Fruit fly (Drosophila melanogaster) whole organism, prepupa: ENCODE results near the gene CG9497.
A peak's percentile ranks its signal among the peaks of the same experiment; 100 is the strongest.

ENCODE experiments used
- CG10669 ChIP-seq: fragments of 200-800 bp; sonication (Bioruptor generic); optimal IDR thresholded peaks from 3 replicates; lab custom pipeline; 2018; ENCODE audit warnings: missing biosample characterization, mild to moderate bottlenecking, missing genetic modification characterization, moderate library complexity
- CG11762 ChIP-seq: fragments of 200-800 bp; sonication (Bioruptor generic); optimal IDR thresholded peaks from 3 replicates; lab custom pipeline; 2016; ENCODE audit warnings: missing biosample characterization, missing genetic modification characterization; ENCODE audit not compliant: insufficient read depth
- CG11902 ChIP-seq: fragments of 200-800 bp; sonication (Bioruptor generic); optimal IDR thresholded peaks from 3 replicates; lab custom pipeline; 2016; ENCODE audit warnings: missing biosample characterization, missing genetic modification characterization
- CG15336 ChIP-seq: fragments of 200-800 bp; sonication (Bioruptor generic); IDR thresholded peaks from 2 replicates; pipeline ENCODE4 v1.3.6; 2022; ENCODE audit warnings: missing biosample characterization, missing genetic modification characterization
- CG1621 ChIP-seq: fragments of 200-800 bp; sonication (Bioruptor generic); optimal IDR thresholded peaks from 3 replicates; lab custom pipeline; 2018; ENCODE audit warnings: missing biosample characterization, mild to moderate bottlenecking, missing genetic modification characterization
- CG16779 ChIP-seq: fragments of 200-800 bp; sonication (Bioruptor generic); optimal IDR thresholded peaks from 3 replicates; lab custom pipeline; 2017; ENCODE audit warnings: missing biosample characterization, mild to moderate bottlenecking, missing genetic modification characterization
- CG31627 ChIP-seq: fragments of 200-800 bp; sonication (Bioruptor generic); optimal IDR thresholded peaks from 3 replicates; lab custom pipeline; 2016; ENCODE audit warnings: missing biosample characterization, missing genetic modification characterization
- CG3919 ChIP-seq: fragments of 200-800 bp; sonication (Bioruptor generic); optimal IDR thresholded peaks from 3 replicates; lab custom pipeline; 2016; ENCODE audit warnings: missing biosample characterization, missing genetic modification characterization
- CG4318 ChIP-seq: fragments of 200-800 bp; sonication (Bioruptor generic); optimal IDR thresholded peaks from 3 replicates; lab custom pipeline; 2017; ENCODE audit warnings: missing biosample characterization, mild to moderate bottlenecking, missing genetic modification characterization
- CG6163 ChIP-seq: fragments of 200-800 bp; sonication (Bioruptor generic); IDR thresholded peaks from 3 replicates; pipeline ENCODE4 v1.3.6; 2022; ENCODE audit warnings: missing biosample characterization, missing genetic modification characterization
- CG6276 ChIP-seq: fragments of 200-800 bp; sonication (Bioruptor generic); optimal IDR thresholded peaks from 2 replicates; lab custom pipeline; 2017; ENCODE audit warnings: missing biosample characterization, mild to moderate bottlenecking, missing genetic modification characterization
- CG6854 ChIP-seq: fragments of 200-800 bp; sonication (Bioruptor generic); optimal IDR thresholded peaks from 2 replicates; lab custom pipeline; 2017; ENCODE audit warnings: missing biosample characterization, mild to moderate bottlenecking, missing genetic modification characterization
- CG8119 ChIP-seq: fragments of 200-800 bp; sonication (Bioruptor generic); IDR thresholded peaks from 3 replicates; pipeline ENCODE4 v1.3.6; 2022; ENCODE audit warnings: missing biosample characterization, missing genetic modification characterization
- CG8319 ChIP-seq: fragments of 200-800 bp; sonication (Bioruptor generic); optimal IDR thresholded peaks from 3 replicates; lab custom pipeline; 2016; ENCODE audit warnings: missing biosample characterization, missing genetic modification characterization
- CG8632 ChIP-seq: fragments of 200-800 bp; sonication (Bioruptor generic); optimal IDR thresholded peaks from 3 replicates; lab custom pipeline; 2016; ENCODE audit warnings: missing biosample characterization, missing genetic modification characterization
- Eip75B ChIP-seq: fragments of 200-800 bp; sonication (Bioruptor generic); optimal IDR thresholded peaks from 3 replicates; lab custom pipeline; 2016; ENCODE audit warnings: missing biosample characterization, missing genetic modification characterization
- Eip78C ChIP-seq: fragments of 200-800 bp; sonication (Bioruptor generic); peaks from one replicate; lab custom pipeline; 2016; ENCODE audit warnings: missing biosample characterization, missing genetic modification characterization
- Eip93F ChIP-seq: fragments of 200-800 bp; sonication (Bioruptor generic); optimal IDR thresholded peaks from 2 replicates; lab custom pipeline; 2016; ENCODE audit warnings: missing biosample characterization, mild to moderate bottlenecking, missing genetic modification characterization
- Ets96B ChIP-seq: fragments of 200-800 bp; optimal IDR thresholded peaks from 2 replicates; lab custom pipeline; 2019; ENCODE audit warnings: missing biosample characterization, mild to moderate bottlenecking, missing genetic modification characterization, moderate library complexity
- Met ChIP-seq: fragments of 200-800 bp; sonication (Bioruptor generic); optimal IDR thresholded peaks from 3 replicates; lab custom pipeline; 2016; ENCODE audit warnings: missing biosample characterization, missing genetic modification characterization
- Smox ChIP-seq: fragments of 200-800 bp; sonication (Bioruptor generic); optimal IDR thresholded peaks from 3 replicates; lab custom pipeline; 2016; ENCODE audit warnings: missing biosample characterization, missing genetic modification characterization
- Sox14 ChIP-seq: fragments of 200-800 bp; sonication (Bioruptor generic); optimal IDR thresholded peaks from 3 replicates; lab custom pipeline; 2016; ENCODE audit warnings: missing biosample characterization, missing genetic modification characterization
- Sox15 ChIP-seq: fragments of 200-800 bp; sonication (Bioruptor generic); optimal IDR thresholded peaks from 3 replicates; lab custom pipeline; 2016; ENCODE audit warnings: missing biosample characterization, missing genetic modification characterization
- achi ChIP-seq: fragments of 200-800 bp; sonication (Bioruptor generic); optimal IDR thresholded peaks from 3 replicates; lab custom pipeline; 2016; ENCODE audit warnings: missing biosample characterization, missing genetic modification characterization
- acj6 ChIP-seq: fragments of 200-800 bp; sonication (Bioruptor generic); optimal IDR thresholded peaks from 3 replicates; lab custom pipeline; 2016; ENCODE audit warnings: missing biosample characterization, missing genetic modification characterization
- cyc ChIP-seq: fragments of 200-800 bp; sonication (Bioruptor generic); optimal IDR thresholded peaks from 3 replicates; lab custom pipeline; 2016; ENCODE audit warnings: missing biosample characterization, missing genetic modification characterization
- dac ChIP-seq: fragments of 200-800 bp; sonication (Bioruptor generic); optimal IDR thresholded peaks from 2 replicates; lab custom pipeline; 2017; ENCODE audit warnings: missing biosample characterization, mild to moderate bottlenecking, missing genetic modification characterization
- dsx ChIP-seq: fragments of 200-800 bp; optimal IDR thresholded peaks from 3 replicates; lab custom pipeline; 2019; ENCODE audit warnings: missing biosample characterization, mild to moderate bottlenecking, missing genetic modification characterization, moderate library complexity; ENCODE audit not compliant: poor library complexity, severe bottlenecking
- eg ChIP-seq: fragments of 200-800 bp; sonication (Bioruptor generic); IDR thresholded peaks from 3 replicates; pipeline ENCODE4 v1.3.6; 2022; ENCODE audit warnings: missing biosample characterization, missing genetic modification characterization
- esn ChIP-seq: fragments of 200-800 bp; sonication (Bioruptor generic); optimal IDR thresholded peaks from 2 replicates; lab custom pipeline; 2016; ENCODE audit warnings: missing biosample characterization, mild to moderate bottlenecking, missing genetic modification characterization, moderate library complexity
- fd85E ChIP-seq: fragments of 200-800 bp; sonication (Bioruptor generic); optimal IDR thresholded peaks from 3 replicates; lab custom pipeline; 2016; ENCODE audit warnings: missing biosample characterization, missing genetic modification characterization
- lz ChIP-seq: fragments of 200-800 bp; sonication (Bioruptor generic); optimal IDR thresholded peaks from 3 replicates; lab custom pipeline; 2016; ENCODE audit warnings: missing biosample characterization, missing genetic modification characterization
- net ChIP-seq: fragments of 200-800 bp; sonication (Bioruptor generic); optimal IDR thresholded peaks from 3 replicates; lab custom pipeline; 2016; ENCODE audit warnings: missing biosample characterization, missing genetic modification characterization
- pdm3 ChIP-seq: fragments of 200-800 bp; sonication (Bioruptor generic); optimal IDR thresholded peaks from 3 replicates; lab custom pipeline; 2016; ENCODE audit warnings: missing biosample characterization, missing genetic modification characterization
- salr ChIP-seq, 2 experiments: fragments of 200-800 bp; sonication (Bioruptor generic); optimal IDR thresholded peaks; 3 replicates each; lab custom pipeline; 2016 to 2018; ENCODE audit warnings: missing biosample characterization in 2 of 2, missing genetic modification characterization in 2 of 2, mild to moderate bottlenecking in 1 of 2
- ss ChIP-seq, 2 experiments: fragments of 200-800 bp; sonication (Bioruptor generic); optimal IDR thresholded peaks; 2 replicates in 1 of 2; 3 replicates in 1 of 2; lab custom pipeline; 2017 to 2018; ENCODE audit warnings: mild to moderate bottlenecking in 2 of 2, missing biosample characterization in 2 of 2, missing genetic modification characterization in 2 of 2, moderate library complexity in 1 of 2
- svp ChIP-seq: fragments of 200-800 bp; sonication (Bioruptor generic); peaks from one replicate; lab custom pipeline; 2016; ENCODE audit warnings: missing biosample characterization, missing genetic modification characterization
- topi ChIP-seq: fragments of 200-800 bp; sonication (Bioruptor generic); optimal IDR thresholded peaks from 3 replicates; lab custom pipeline; 2016; ENCODE audit warnings: missing biosample characterization, missing genetic modification characterization
- vri ChIP-seq: fragments of 200-800 bp; sonication (Bioruptor generic); optimal IDR thresholded peaks from 3 replicates; lab custom pipeline; 2016; ENCODE audit warnings: missing biosample characterization, mild to moderate bottlenecking, missing genetic modification characterization

CG9497 gene

dm6 chr2L:6339010-6339897 is 9.0 kb downstream of the CG9497 start (continued):
- peak; percentile 6 for TF ChIP-seq CG8632 (GFP tag; lab: Kevin White, UChicago)
- TF ChIP-seq salr (GFP tag; optimal IDR thresholded peaks at IDR 0.05; lab: Kevin White, UChicago): no peak
- peak; percentile 12 for TF ChIP-seq Eip75B (GFP tag; lab: Kevin White, UChicago)
- peak; percentile 20; the same call in 1 of the 2 replicates for TF ChIP-seq CG15336 (GFP tag; lab: Robert Waterston, UW)
- TF ChIP-seq Eip93F (GFP tag; lab: Kevin White, UChicago): no peak
- peak; percentile 40; the same call in 2 of the 3 replicates for TF ChIP-seq eg
- TF ChIP-seq dac (GFP tag; lab: Kevin White, UChicago): peak; percentile 18
- peak; percentile 27 for TF ChIP-seq CG10669 (GFP tag; lab: Kevin White, UChicago)
- peak; percentile 42 for TF ChIP-seq acj6 (GFP tag; lab: Kevin White, UChicago)
- no peak for TF ChIP-seq net (GFP tag; lab: Kevin White, UChicago)
- TF ChIP-seq CG1621: peak; percentile 28
- peak; percentile 2 for TF ChIP-seq Ets96B (tag; lab: Kevin White, UChicago)
- no peak for TF ChIP-seq CG4318 (GFP tag; lab: Kevin White, UChicago)

dm6 chr2L:6338367-6338975 is 9.8 kb downstream of the CG9497 start, which contains the start of the genes Pez and Cpr:
TSS of gene Pez (minus strand) at chr2L:6338671.
TSS of gene Cpr (plus strand) at chr2L:6338836.
- TF ChIP-seq lz (GFP tag; lab: Kevin White, UChicago) (peak; percentile 24), esn (GFP tag; lab: Kevin White, UChicago) (peak; percentile 25), CG6163 (GFP tag; lab: Robert Waterston, UW) (peak; percentile 47), eg (peak; percentile 56; the same call in 1 of the 3 replicates), Eip93F (GFP tag; lab: Kevin White, UChicago) (peak; percentile 7), CG31627 (GFP tag; lab: Kevin White, UChicago) (peak; percentile 26), vri (GFP tag; lab: Kevin White, UChicago) (peak; percentile 33), dsx (no peak), achi (GFP tag; lab: Kevin White, UChicago) (no peak), Sox14 (peak; percentile 28), Eip75B (GFP tag; lab: Kevin White, UChicago) (no peak), Met (no peak), cyc (GFP tag; lab: Kevin White, UChicago) (peak; percentile 21), Smox (GFP tag; lab: Kevin White, UChicago) (no peak), topi (GFP tag; lab: Kevin White, UChicago) (peak; percentile 23), CG15336 (GFP tag; lab: Robert Waterston, UW) (0 out of 2 replicates have a peak, but pooled peaks have one; percentile 6), Eip78C (GFP tag; lab: Kevin White, UChicago) (peak; percentile 47)

DNA sequence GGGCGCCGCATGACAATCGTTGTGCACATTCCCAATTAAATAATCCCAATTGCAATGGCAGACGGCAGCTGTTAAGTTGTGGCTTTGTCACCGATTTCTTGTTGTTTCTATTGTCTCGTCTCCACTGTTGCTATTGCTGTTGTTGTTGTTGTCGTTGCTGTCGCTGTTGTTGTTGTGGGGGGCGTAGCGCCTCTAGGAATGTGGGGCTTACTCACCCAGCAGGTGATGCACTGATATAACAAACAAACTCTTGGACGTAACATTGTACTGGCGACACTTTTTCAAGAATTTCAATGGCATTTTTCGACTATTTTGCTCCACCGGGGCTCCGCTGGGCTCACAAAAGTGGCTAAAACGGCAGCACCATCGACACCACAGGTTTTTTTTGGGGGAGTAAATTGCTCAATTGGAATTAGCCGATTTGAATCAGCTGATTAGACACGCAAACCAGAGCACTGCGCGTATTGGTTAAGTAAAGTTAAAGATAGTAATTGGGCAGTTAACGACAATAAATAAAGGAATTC is 10.3 kb downstream of the CG9497 start:
- TF ChIP-seq CG8119: no peak
- TF ChIP-seq CG6276: no peak
- no peak for TF ChIP-seq acj6 (GFP tag; lab: Kevin White, UChicago)
- no peak for TF ChIP-seq salr (GFP tag; optimal IDR thresholded peaks at IDR 0.05; lab: Kevin White, UChicago)
- no peak for TF ChIP-seq Eip93F (GFP tag; lab: Kevin White, UChicago)
- TF ChIP-seq Met: no peak
- no peak for TF ChIP-seq Eip75B (GFP tag; lab: Kevin White, UChicago)
- no peak for TF ChIP-seq CG11902
- no peak for TF ChIP-seq Ets96B (tag; lab: Kevin White, UChicago)
- no peak for TF ChIP-seq ss (GFP tag; optimal IDR thresholded peaks at IDR 0.05; lab: Kevin White, UChicago)
- TF ChIP-seq, all 60 proteins: peak for 0

DNA sequence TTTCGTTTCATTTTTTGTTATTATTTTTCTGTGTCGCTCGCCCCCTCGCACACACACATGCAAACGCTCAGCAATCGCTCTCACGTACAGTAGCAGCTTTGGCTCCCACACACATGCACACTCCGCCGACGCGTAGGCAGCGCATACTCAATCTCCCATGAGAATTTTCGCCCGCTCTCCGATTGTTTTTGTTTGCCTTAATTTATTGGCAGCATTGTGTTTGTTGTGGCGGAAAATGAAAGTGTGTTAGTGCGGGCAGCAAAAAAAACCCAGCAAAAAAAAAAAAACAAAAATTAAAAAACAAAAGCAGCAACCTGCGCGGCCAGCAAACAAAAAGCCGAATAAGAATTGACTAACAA is 23.9 kb downstream of the CG9497 start:
- peak; percentile 42 for TF ChIP-seq esn (GFP tag; lab: Kevin White, UChicago)
- TF ChIP-seq CG8319: no peak
- no peak for TF ChIP-seq Smox (GFP tag; lab: Kevin White, UChicago)
- no peak for TF ChIP-seq CG3919 (GFP tag; lab: Kevin White, UChicago)
- peak; percentile 90 for TF ChIP-seq CG16779 (tag; lab: Kevin White, UChicago)
- TF ChIP-seq CG6163 (GFP tag; lab: Robert Waterston, UW): peak; percentile 97
- TF ChIP-seq Sox14: peak; percentile 30
- no peak for TF ChIP-seq fd85E (GFP tag; lab: Kevin White, UChicago)
- TF ChIP-seq CG1621: no peak
- no peak for TF ChIP-seq CG4318 (GFP tag; lab: Kevin White, UChicago)
- TF ChIP-seq CG11762 (GFP tag; lab: Kevin White, UChicago): peak; percentile 22
- no peak for TF ChIP-seq svp
- peak; percentile 96 for TF ChIP-seq CG6276
- peak; percentile 68 for TF ChIP-seq vri (GFP tag; lab: Kevin White, UChicago)
- TF ChIP-seq Eip75B (GFP tag; lab: Kevin White, UChicago): no peak
- no peak for TF ChIP-seq Sox15
- TF ChIP-seq CG10669 (GFP tag; lab: Kevin White, UChicago): peak; percentile 57
- no peak for TF ChIP-seq Eip78C (GFP tag; lab: Kevin White, UChicago)
- TF ChIP-seq Eip93F (GFP tag; lab: Kevin White, UChicago): peak; percentile 15
- TF ChIP-seq CG8119: peak; percentile 85
- TF ChIP-seq pdm3 (GFP tag; lab: Kevin White, UChicago): no peak
- TF ChIP-seq CG6854 (GFP tag; lab: Kevin White, UChicago): peak; percentile 62
- no peak for TF ChIP-seq net (GFP tag; lab: Kevin White, UChicago)
